Fruit fly (Drosophila melanogaster) whole organism, embryonic: ENCODE results near the gene CG3815.

ENCODE experiments used
- Atf3 ChIP-seq: fragments of 200-800 bp; sonication (Bioruptor generic); optimal IDR thresholded peaks from 3 replicates; lab custom pipeline; 2016; ENCODE audit warnings: missing biosample characterization, missing genetic modification characterization
- Atf6 ChIP-seq: fragments of 200-800 bp; sonication (Bioruptor generic); IDR thresholded peaks from 2 replicates; pipeline ENCODE4 v1.3.6; 2022; ENCODE audit warnings: missing biosample characterization, missing genetic modification characterization
- B-H2 ChIP-seq: fragments of 200-800 bp; sonication (Bioruptor generic); optimal IDR thresholded peaks from 2 replicates; lab custom pipeline; 2018; ENCODE audit warnings: missing biosample characterization, mild to moderate bottlenecking, missing genetic modification characterization
- CG10147 ChIP-seq: fragments of 200-800 bp; sonication (Bioruptor generic); optimal IDR thresholded peaks from 2 replicates; lab custom pipeline; 2019; ENCODE audit warnings: missing biosample characterization, mild to moderate bottlenecking, missing genetic modification characterization, moderate library complexity
- CG10209 ChIP-seq: fragments of 200-800 bp; sonication (Bioruptor generic); optimal IDR thresholded peaks from 3 replicates; lab custom pipeline; 2017; ENCODE audit warnings: missing biosample characterization, mild to moderate bottlenecking, missing genetic modification characterization, missing genetic modification reagents
- CG10959 ChIP-seq: fragments of 200-800 bp; sonication (Bioruptor generic); IDR thresholded peaks from 2 replicates; pipeline ENCODE4 v1.3.6; 2022; ENCODE audit warnings: missing biosample characterization, missing genetic modification characterization
- CG14014 ChIP-seq: fragments of 200-800 bp; sonication (Bioruptor generic); IDR thresholded peaks from 2 replicates; pipeline ENCODE4 v1.3.6; 2022; ENCODE audit warnings: missing biosample characterization, missing genetic modification characterization
- CG16813 ChIP-seq: fragments of 200-800 bp; sonication (Bioruptor generic); IDR thresholded peaks from 3 replicates; pipeline ENCODE4 v1.3.6; 2022; ENCODE audit warnings: missing biosample characterization, missing genetic modification characterization; ENCODE audit not compliant: partially characterized antibody
- CG1832 ChIP-seq: fragments of 200-800 bp; sonication (Bioruptor generic); optimal IDR thresholded peaks from 2 replicates; lab custom pipeline; 2017; ENCODE audit warnings: missing biosample characterization, mild to moderate bottlenecking, missing genetic modification characterization, inconsistent platforms
- CG2120 ChIP-seq: fragments of 200-800 bp; sonication (Bioruptor generic); optimal IDR thresholded peaks from 3 replicates; lab custom pipeline; 2016; ENCODE audit warnings: missing biosample characterization, missing genetic modification characterization
- CG2129 ChIP-seq: fragments of 200-800 bp; sonication (Bioruptor generic); IDR thresholded peaks from 2 replicates; pipeline ENCODE4 v1.3.6; 2022; ENCODE audit warnings: missing biosample characterization, missing genetic modification characterization; ENCODE audit not compliant: partially characterized antibody
- CG2202 ChIP-seq: fragments of 200-800 bp; sonication (Bioruptor generic); optimal IDR thresholded peaks from 2 replicates; lab custom pipeline; 2018; ENCODE audit warnings: missing biosample characterization, mild to moderate bottlenecking, missing genetic modification characterization
- CG31441 ChIP-seq: fragments of 200-800 bp; sonication (Bioruptor generic); IDR thresholded peaks from 2 replicates; pipeline ENCODE4 v1.3.6; 2022; ENCODE audit warnings: missing biosample characterization, missing genetic modification characterization
- CG32767 ChIP-seq: fragments of 200-800 bp; sonication (Bioruptor generic); IDR thresholded peaks from 2 replicates; pipeline ENCODE4 v1.3.6; 2022; ENCODE audit warnings: missing biosample characterization, missing genetic modification characterization
- CG3407 ChIP-seq: fragments of 200-800 bp; sonication (Bioruptor generic); optimal IDR thresholded peaks from 2 replicates; lab custom pipeline; 2018; ENCODE audit warnings: missing biosample characterization, mild to moderate bottlenecking, missing genetic modification characterization
- CG4707 ChIP-seq: fragments of 200-800 bp; sonication (Bioruptor generic); optimal IDR thresholded peaks from 2 replicates; lab custom pipeline; 2018; ENCODE audit warnings: missing biosample characterization, mild to moderate bottlenecking, missing genetic modification characterization, moderate library complexity
- CG4730 ChIP-seq: fragments of 200-800 bp; sonication (Bioruptor generic); IDR thresholded peaks from 2 replicates; pipeline ENCODE4 v1.3.6; 2022; ENCODE audit warnings: missing biosample characterization, missing genetic modification characterization
- CG6175 ChIP-seq: fragments of 200-800 bp; sonication (Bioruptor generic); IDR thresholded peaks from 3 replicates; pipeline ENCODE4 v1.3.6; 2022; ENCODE audit warnings: missing biosample characterization, missing genetic modification characterization
- CG6654 ChIP-seq: fragments of 200-800 bp; sonication (Bioruptor generic); optimal IDR thresholded peaks from 2 replicates; lab custom pipeline; 2017; ENCODE audit warnings: missing biosample characterization, mild to moderate bottlenecking, missing genetic modification characterization
- CG6683 ChIP-seq: fragments of 200-800 bp; sonication (Bioruptor generic); optimal IDR thresholded peaks from 2 replicates; lab custom pipeline; 2017; ENCODE audit warnings: missing biosample characterization, mild to moderate bottlenecking, missing genetic modification characterization, missing genetic modification reagents
- CG7357 ChIP-seq: fragments of 200-800 bp; sonication (Bioruptor generic); IDR thresholded peaks from 3 replicates; pipeline ENCODE4 v1.3.6; 2022; ENCODE audit warnings: missing biosample characterization, missing genetic modification characterization
- CG7556 ChIP-seq: fragments of 200-800 bp; sonication (Bioruptor generic); optimal IDR thresholded peaks from 2 replicates; lab custom pipeline; 2017; ENCODE audit warnings: missing biosample characterization, mild to moderate bottlenecking, missing genetic modification characterization
- CG8478 ChIP-seq: fragments of >200 bp; optimal IDR thresholded peaks from 2 replicates; lab custom pipeline; 2018
- CG8924 ChIP-seq: fragments of 200-800 bp; optimal IDR thresholded peaks from 3 replicates; lab custom pipeline; 2019; ENCODE audit warnings: missing biosample characterization, mild to moderate bottlenecking, missing genetic modification characterization, moderate library complexity
- CG9609 ChIP-seq: fragments of 200-800 bp; sonication (Bioruptor generic); optimal IDR thresholded peaks from 3 replicates; lab custom pipeline; 2016; ENCODE audit warnings: missing biosample characterization, missing genetic modification characterization
- CG9876 ChIP-seq: fragments of 200-800 bp; sonication (Bioruptor generic); optimal IDR thresholded peaks from 2 replicates; lab custom pipeline; 2016; ENCODE audit warnings: missing biosample characterization, missing genetic modification characterization
- D ChIP-seq, 2 experiments: fragments of 200-800 bp in 1 of 2; fragments of >200 bp in 1 of 2; sonication (Bioruptor generic) in 1 of 2; optimal IDR thresholded peaks; 2 replicates in 1 of 2; 3 replicates in 1 of 2; lab custom pipeline; 2017; ENCODE audit warnings: mild to moderate bottlenecking in 1 of 2, missing biosample characterization in 1 of 2, missing genetic modification characterization in 1 of 2, missing genetic modification reagents in 1 of 2
- Ets97D ChIP-seq: fragments of 200-800 bp; sonication (Bioruptor generic); optimal IDR thresholded peaks from 3 replicates; lab custom pipeline; 2016; ENCODE audit warnings: missing biosample characterization, missing genetic modification characterization
- GATAe ChIP-seq: fragments of 200-800 bp; sonication (Bioruptor generic); conservative IDR thresholded peaks from 2 replicates; pipeline ENCODE4 v1.3.6; 2022; ENCODE audit warnings: missing biosample characterization, missing genetic modification characterization
- HHEX ChIP-seq: fragments of 200-800 bp; sonication (Bioruptor generic); optimal IDR thresholded peaks from 3 replicates; lab custom pipeline; 2017; ENCODE audit warnings: missing biosample characterization, mild to moderate bottlenecking, missing genetic modification characterization, missing genetic modification reagents
- MBD-R2 ChIP-seq: fragments of 200-800 bp; sonication (Bioruptor generic); IDR thresholded peaks from 2 replicates; pipeline ENCODE4 v1.3.6; 2022; ENCODE audit warnings: missing biosample characterization, missing genetic modification characterization
- Mrtf ChIP-seq: fragments of 200-800 bp; sonication (Bioruptor generic); IDR thresholded peaks from 3 replicates; pipeline ENCODE4 v1.3.6; 2022; ENCODE audit warnings: missing biosample characterization, missing genetic modification characterization
- NC2α ChIP-seq: fragments of 200-800 bp; sonication (Bioruptor generic); optimal IDR thresholded peaks from 2 replicates; lab custom pipeline; 2016; ENCODE audit warnings: missing biosample characterization, missing genetic modification characterization
- Nf-YB ChIP-seq: fragments of 200-800 bp; sonication (Bioruptor generic); optimal IDR thresholded peaks from 3 replicates; lab custom pipeline; 2019; ENCODE audit warnings: missing biosample characterization, mild to moderate bottlenecking, missing genetic modification characterization, moderate library complexity
- Trl ChIP-seq, 3 experiments: fragments of >200 bp in 2 of 3; fragments of 200-800 bp in 1 of 3; sonication (Bioruptor generic) in 1 of 3; optimal IDR thresholded peaks; 2 replicates in 1 of 3; 3 replicates in 2 of 3; lab custom pipeline; 2016 to 2017; ENCODE audit warnings: missing biosample characterization in 1 of 3, missing genetic modification characterization in 1 of 3
- ap ChIP-seq: fragments of 200-800 bp; sonication (Bioruptor generic); IDR thresholded peaks from 2 replicates; pipeline ENCODE4 v1.3.6; 2022; ENCODE audit warnings: missing biosample characterization, missing genetic modification characterization
- chif ChIP-seq, 2 experiments: fragments of 200-800 bp; sonication (Bioruptor generic); optimal IDR thresholded peaks; 3 replicates each; lab custom pipeline; 2016; ENCODE audit warnings: missing biosample characterization in 2 of 2, missing genetic modification characterization in 2 of 2
- crp ChIP-seq, 2 experiments: fragments of 200-800 bp; sonication (Bioruptor generic); optimal IDR thresholded peaks; 2 replicates in 1 of 2; 3 replicates in 1 of 2; lab custom pipeline; 2017; ENCODE audit warnings: missing biosample characterization in 2 of 2, missing genetic modification characterization in 2 of 2, mild to moderate bottlenecking in 1 of 2, moderate library complexity in 1 of 2
- dm ChIP-seq: fragments of 200-800 bp; sonication (Bioruptor generic); optimal IDR thresholded peaks from 3 replicates; lab custom pipeline; 2016; ENCODE audit warnings: missing biosample characterization, missing genetic modification characterization
- gcm ChIP-seq: fragments of 200-800 bp; sonication (Bioruptor generic); optimal IDR thresholded peaks from 2 replicates; lab custom pipeline; 2019; ENCODE audit warnings: missing biosample characterization, mild to moderate bottlenecking, missing genetic modification characterization, moderate library complexity
- gem ChIP-seq: fragments of 200-800 bp; sonication (Bioruptor generic); optimal IDR thresholded peaks from 2 replicates; lab custom pipeline; 2019; ENCODE audit warnings: missing biosample characterization, mild to moderate bottlenecking, missing genetic modification characterization, moderate library complexity
- pho ChIP-seq: fragments of 200-800 bp; sonication (Bioruptor generic); optimal IDR thresholded peaks from 2 replicates; lab custom pipeline; 2016; ENCODE audit warnings: missing biosample characterization, missing genetic modification characterization
- pum ChIP-seq: fragments of 200-800 bp; sonication (Bioruptor generic); optimal IDR thresholded peaks from 2 replicates; lab custom pipeline; 2016; ENCODE audit warnings: missing biosample characterization, missing genetic modification characterization
- sisA ChIP-seq: fragments of 200-800 bp; sonication (Bioruptor generic); IDR thresholded peaks from 2 replicates; pipeline ENCODE4 v1.3.6; 2022; ENCODE audit warnings: missing biosample characterization, missing genetic modification characterization
- sr ChIP-seq: fragments of 200-800 bp; sonication (Bioruptor generic); IDR thresholded peaks from 3 replicates; pipeline ENCODE4 v1.3.6; 2022; ENCODE audit warnings: missing biosample characterization, missing genetic modification characterization
- ssp ChIP-seq: fragments of 200-800 bp; sonication (Bioruptor generic); IDR thresholded peaks from 2 replicates; pipeline ENCODE4 v1.3.6; 2022; ENCODE audit warnings: missing biosample characterization, missing genetic modification characterization
- sug ChIP-seq: fragments of 200-800 bp; optimal IDR thresholded peaks from 2 replicates; lab custom pipeline; 2019; ENCODE audit warnings: missing biosample characterization, mild to moderate bottlenecking, missing genetic modification characterization, moderate library complexity
- tx ChIP-seq: fragments of 200-800 bp; sonication (Bioruptor generic); optimal IDR thresholded peaks from 2 replicates; lab custom pipeline; 2016; ENCODE audit warnings: missing biosample characterization, missing genetic modification characterization
- vvl ChIP-seq: fragments of 200-800 bp; sonication (Bioruptor generic); IDR thresholded peaks from 2 replicates; pipeline ENCODE4 v1.3.6; 2022; ENCODE audit warnings: missing biosample characterization, missing genetic modification characterization
- yki ChIP-seq: fragments of >200 bp; optimal IDR thresholded peaks from 3 replicates; lab custom pipeline; 2018

Gene CG3815

dm6 chrX:6330369-6330949 lies 35.3 kb downstream of the CG3815 start, which contains the start of gene CG42240 (continued):
- TF ChIP-seq chif (GFP tag; optimal IDR thresholded peaks at IDR 0.05; lab: Kevin White, UChicago) = peak; percentile 80 to 87
- TF ChIP-seq pum (GFP tag; lab: Kevin White, UChicago) = peak; percentile 86
- TF ChIP-seq yki (lab: Kevin White, UChicago) = no peak
- TF ChIP-seq CG2129 (GFP tag; lab: Robert Waterston, UW) = no peak
- TF ChIP-seq pho (GFP tag; lab: Kevin White, UChicago) = peak; percentile 81
- TF ChIP-seq CG2202 = peak; percentile 79
- peak; percentile 67 for TF ChIP-seq CG4730
- no peak for TF ChIP-seq CG6175 (GFP tag; lab: Robert Waterston, UW)
- TF ChIP-seq B-H2 (GFP tag; lab: Kevin White, UChicago) = peak; percentile 57
- TF ChIP-seq CG7357 (GFP tag; lab: Robert Waterston, UW) = peak; percentile 76
- peak; percentile 95 for TF ChIP-seq gem (tag; lab: Kevin White, UChicago)
- TF ChIP-seq CG7556 = peak; percentile 97
- TF ChIP-seq Mrtf (GFP tag; lab: Robert Waterston, UW) = no peak; the same call in 2 of the 3 replicates
- TF ChIP-seq CG1832 (GFP tag; lab: Kevin White, UChicago) = no peak
- peak; percentile 76 for TF ChIP-seq CG32767 (GFP tag; lab: Robert Waterston, UW)
- peak; percentile 72 for TF ChIP-seq CG14014 (GFP tag; lab: Robert Waterston, UW)
- TF ChIP-seq CG8924 (tag; lab: Kevin White, UChicago) = peak; percentile 95
- TF ChIP-seq CG3407 (GFP tag; lab: Kevin White, UChicago) = peak; percentile 87
- TF ChIP-seq Atf6 (GFP tag; lab: Robert Waterston, UW) = peak; percentile 85
- peak; percentile 67 for TF ChIP-seq Atf3 (GFP tag; lab: Kevin White, UChicago)
- TF ChIP-seq CG10959 = no peak
- TF ChIP-seq crp (GFP tag; optimal IDR thresholded peaks at IDR 0.05; lab: Kevin White, UChicago) = peak in 1 of 2 experiments; percentile 48
- peak; percentile 80 for TF ChIP-seq CG6654
- peak; percentile 78 for TF ChIP-seq Nf-YB
- peak; percentile 96 for TF ChIP-seq CG31441 (GFP tag; lab: Robert Waterston, UW)
- peak; percentile 79 for TF ChIP-seq sisA
- TF ChIP-seq D (optimal IDR thresholded peaks at IDR 0.05; lab: Kevin White, UChicago) = no peak
- TF ChIP-seq D (GFP tag; optimal IDR thresholded peaks at IDR 0.05; lab: Kevin White, UChicago) = peak; percentile 94
- peak; percentile 91 for TF ChIP-seq gcm (GFP tag; lab: Kevin White, UChicago)
- TF ChIP-seq sr = 0 out of 3 replicates have a peak, but pooled peaks have one; percentile 7
- peak; percentile 23; the same call in 1 of the 2 replicates for TF ChIP-seq MBD-R2 (GFP tag; lab: Robert Waterston, UW)
- peak; percentile 3; the same call in 1 of the 2 replicates for TF ChIP-seq ap
- TF ChIP-seq Ets97D = peak; percentile 51
- peak; percentile 88 for TF ChIP-seq CG2120 (GFP tag; lab: Kevin White, UChicago)
- peak; percentile 87 for TF ChIP-seq sug (tag; lab: Kevin White, UChicago)
- peak; percentile 58 to 63 for TF ChIP-seq Trl (optimal IDR thresholded peaks at IDR 0.05; lab: Kevin White, UChicago)
- TF ChIP-seq Trl (GFP tag; optimal IDR thresholded peaks at IDR 0.05; lab: Kevin White, UChicago) = peak; percentile 42
- peak; percentile 40; the same call in 1 of the 2 replicates for TF ChIP-seq GATAe (GFP tag; lab: Robert Waterston, UW)
- peak; percentile 57 for TF ChIP-seq CG4707 (GFP tag; lab: Kevin White, UChicago)
- peak; percentile 91 for TF ChIP-seq HHEX (GFP tag; lab: Kevin White, UChicago)
- peak; percentile 56 for TF ChIP-seq tx
- TF ChIP-seq CG6683 = peak; percentile 81
- peak; percentile 50 for TF ChIP-seq dm (GFP tag; lab: Kevin White, UChicago)
- TF ChIP-seq CG16813 (GFP tag; lab: Robert Waterston, UW) = no peak
- TF ChIP-seq NC2α (GFP tag; lab: Kevin White, UChicago) = peak; percentile 42
- peak; percentile 78 for TF ChIP-seq vvl (GFP tag; lab: Robert Waterston, UW)
- peak; percentile 92 for TF ChIP-seq CG10147 (GFP tag; lab: Kevin White, UChicago)
- peak; percentile 13 for TF ChIP-seq CG9876 (GFP tag; lab: Kevin White, UChicago)
- TF ChIP-seq ssp (GFP tag; lab: Robert Waterston, UW) = peak; percentile 63
- TF ChIP-seq CG10209 (GFP tag; lab: Kevin White, UChicago) = peak; percentile 91
- no peak for TF ChIP-seq CG8478 (lab: Kevin White, UChicago)
- peak; percentile 57 for TF ChIP-seq CG9609
